Fruit fly (Drosophila melanogaster) whole organism, embryonic: Measurements from ENCODE around the gene Sec13.

ENCODE experiments used
- B-H1 ChIP-seq: fragments of 200-800 bp; sonication (Bioruptor generic); IDR thresholded peaks from 3 replicates; pipeline ENCODE4 v1.3.6; 2022; ENCODE audit warnings: missing biosample characterization, missing genetic modification characterization
- CG10147 ChIP-seq: fragments of 200-800 bp; sonication (Bioruptor generic); optimal IDR thresholded peaks from 2 replicates; lab custom pipeline; 2019; ENCODE audit warnings: missing biosample characterization, mild to moderate bottlenecking, missing genetic modification characterization, moderate library complexity
- CG11504 ChIP-seq: fragments of 200-800 bp; sonication (Bioruptor generic); optimal IDR thresholded peaks from 3 replicates; lab custom pipeline; 2019; ENCODE audit warnings: missing biosample characterization, mild to moderate bottlenecking, missing genetic modification characterization, moderate library complexity
- CG12104 ChIP-seq: fragments of 200-800 bp; sonication (Bioruptor generic); optimal IDR thresholded peaks from 3 replicates; lab custom pipeline; 2016; ENCODE audit warnings: missing biosample characterization, missing genetic modification characterization
- CG12299 ChIP-seq: fragments of 200-800 bp; sonication (Bioruptor generic); optimal IDR thresholded peaks from 2 replicates; lab custom pipeline; 2018; ENCODE audit warnings: missing biosample characterization, mild to moderate bottlenecking, missing genetic modification characterization
- CG13123 ChIP-seq: fragments of 200-800 bp; sonication (Bioruptor generic); optimal IDR thresholded peaks from 2 replicates; lab custom pipeline; 2016; ENCODE audit warnings: missing biosample characterization, missing genetic modification characterization
- CG15269 ChIP-seq: fragments of 200-800 bp; sonication (Bioruptor generic); optimal IDR thresholded peaks from 2 replicates; lab custom pipeline; 2018; ENCODE audit warnings: missing biosample characterization, mild to moderate bottlenecking, missing genetic modification characterization, moderate library complexity
- CG2678 ChIP-seq: fragments of 200-800 bp; sonication (Bioruptor generic); optimal IDR thresholded peaks from 3 replicates; lab custom pipeline; 2019; ENCODE audit warnings: missing biosample characterization, mild to moderate bottlenecking, missing genetic modification characterization, moderate library complexity
- CG31224 ChIP-seq: fragments of 200-800 bp; sonication (Bioruptor generic); IDR thresholded peaks from 2 replicates; pipeline ENCODE4 v1.3.6; 2022; ENCODE audit warnings: missing biosample characterization, missing genetic modification characterization
- CG4424 ChIP-seq: fragments of 200-800 bp; sonication (Bioruptor generic); optimal IDR thresholded peaks from 3 replicates; lab custom pipeline; 2016; ENCODE audit warnings: missing biosample characterization, missing genetic modification characterization
- CG6272 ChIP-seq: fragments of 200-800 bp; sonication (Bioruptor generic); IDR thresholded peaks from 2 replicates; pipeline ENCODE4 v1.3.6; 2022; ENCODE audit warnings: missing biosample characterization, missing genetic modification characterization
- CG9215 ChIP-seq: fragments of 200-800 bp; sonication (Bioruptor generic); IDR thresholded peaks from 2 replicates; pipeline ENCODE4 v1.3.6; 2022; ENCODE audit warnings: missing biosample characterization, missing genetic modification characterization
- CG9797 ChIP-seq: fragments of 200-800 bp; sonication (Bioruptor generic); optimal IDR thresholded peaks from 3 replicates; lab custom pipeline; 2018; ENCODE audit warnings: missing biosample characterization, mild to moderate bottlenecking, missing genetic modification characterization
- CG9817 ChIP-seq: fragments of 200-800 bp; sonication (Bioruptor generic); optimal IDR thresholded peaks from 2 replicates; lab custom pipeline; 2018; ENCODE audit warnings: missing biosample characterization, mild to moderate bottlenecking, missing genetic modification characterization, moderate library complexity
- CTCF ChIP-seq: fragments of 200-800 bp; sonication (Bioruptor generic); optimal IDR thresholded peaks from 2 replicates; lab custom pipeline; 2017; ENCODE audit warnings: missing biosample characterization, mild to moderate bottlenecking, missing genetic modification characterization, moderate library complexity
- D ChIP-seq, 2 experiments: fragments of 200-800 bp in 1 of 2; fragments of >200 bp in 1 of 2; sonication (Bioruptor generic) in 1 of 2; optimal IDR thresholded peaks; 2 replicates in 1 of 2; 3 replicates in 1 of 2; lab custom pipeline; 2017; ENCODE audit warnings: mild to moderate bottlenecking in 1 of 2, missing biosample characterization in 1 of 2, missing genetic modification characterization in 1 of 2, missing genetic modification reagents in 1 of 2
- Fer2 ChIP-seq: fragments of 200-800 bp; sonication (Bioruptor generic); optimal IDR thresholded peaks from 2 replicates; lab custom pipeline; 2018; ENCODE audit warnings: missing biosample characterization, mild to moderate bottlenecking, missing genetic modification characterization, moderate library complexity
- GATAe ChIP-seq: fragments of 200-800 bp; sonication (Bioruptor generic); conservative IDR thresholded peaks from 2 replicates; pipeline ENCODE4 v1.3.6; 2022; ENCODE audit warnings: missing biosample characterization, missing genetic modification characterization
- MBD-R2 ChIP-seq: fragments of 200-800 bp; sonication (Bioruptor generic); IDR thresholded peaks from 2 replicates; pipeline ENCODE4 v1.3.6; 2022; ENCODE audit warnings: missing biosample characterization, missing genetic modification characterization
- NFAT ChIP-seq: fragments of 200-800 bp; sonication (Bioruptor generic); IDR thresholded peaks from 2 replicates; pipeline ENCODE4 v1.3.6; 2022; ENCODE audit warnings: missing biosample characterization, missing genetic modification characterization
- Spps ChIP-seq: fragments of 200-800 bp; sonication (Bioruptor generic); optimal IDR thresholded peaks from 2 replicates; lab custom pipeline; 2018; ENCODE audit warnings: missing biosample characterization, mild to moderate bottlenecking, missing genetic modification characterization
- Sry-β ChIP-seq: fragments of 200-800 bp; sonication (Bioruptor generic); optimal IDR thresholded peaks from 2 replicates; lab custom pipeline; 2018; ENCODE audit warnings: missing biosample characterization, mild to moderate bottlenecking, missing genetic modification characterization, moderate library complexity
- Trl ChIP-seq, 3 experiments: fragments of >200 bp in 2 of 3; fragments of 200-800 bp in 1 of 3; sonication (Bioruptor generic) in 1 of 3; optimal IDR thresholded peaks; 2 replicates in 1 of 3; 3 replicates in 2 of 3; lab custom pipeline; 2016 to 2017; ENCODE audit warnings: missing biosample characterization in 1 of 3, missing genetic modification characterization in 1 of 3
- Usf ChIP-seq: fragments of 200-800 bp; sonication (Bioruptor generic); optimal IDR thresholded peaks from 2 replicates; lab custom pipeline; 2017; ENCODE audit warnings: missing genotype, missing biosample characterization, missing genetic modification characterization
- YL-1 ChIP-seq: fragments of 200-800 bp; sonication (Bioruptor generic); optimal IDR thresholded peaks from 3 replicates; lab custom pipeline; 2017; ENCODE audit warnings: missing biosample characterization, mild to moderate bottlenecking, missing genetic modification characterization
- ato ChIP-seq: fragments of 200-800 bp; sonication (Bioruptor generic); IDR thresholded peaks from 2 replicates; pipeline ENCODE4 v1.3.6; 2022; ENCODE audit warnings: missing biosample characterization, missing genetic modification characterization; ENCODE audit not compliant: partially characterized antibody
- bsh ChIP-seq, 2 experiments: fragments of 200-800 bp; sonication (Bioruptor generic); optimal IDR thresholded peaks; 2 replicates each; lab custom pipeline; 2017 to 2018; ENCODE audit warnings: mild to moderate bottlenecking in 2 of 2, missing biosample characterization in 2 of 2, missing genetic modification characterization in 2 of 2, moderate library complexity in 1 of 2
- caup ChIP-seq: fragments of 200-800 bp; sonication (Bioruptor generic); optimal IDR thresholded peaks from 3 replicates; lab custom pipeline; 2017; ENCODE audit warnings: missing biosample characterization, mild to moderate bottlenecking, missing genetic modification characterization, moderate library complexity; ENCODE audit not compliant: severe bottlenecking
- ci ChIP-seq: fragments of 200-800 bp; sonication (Bioruptor generic); IDR thresholded peaks from 3 replicates; pipeline ENCODE4 v1.3.6; 2022; ENCODE audit warnings: missing biosample characterization, missing genetic modification characterization
- da ChIP-seq: fragments of 200-800 bp; sonication (Bioruptor generic); optimal IDR thresholded peaks from 2 replicates; lab custom pipeline; 2016; ENCODE audit warnings: missing biosample characterization, missing genetic modification characterization
- disco-r ChIP-seq: fragments of 200-800 bp; sonication (Bioruptor generic); optimal IDR thresholded peaks from 2 replicates; lab custom pipeline; 2016; ENCODE audit warnings: missing biosample characterization, missing genetic modification characterization
- hth ChIP-seq: fragments of >200 bp; optimal IDR thresholded peaks from 2 replicates; lab custom pipeline; 2017; ENCODE audit warnings: inconsistent platforms
- lmd ChIP-seq: fragments of 200-800 bp; sonication (Bioruptor generic); IDR thresholded peaks from 2 replicates; pipeline ENCODE4 v1.3.6; 2022; ENCODE audit warnings: missing biosample characterization, missing genetic modification characterization
- lola ChIP-seq, 3 experiments: fragments of >200 bp in 2 of 3; fragments of 200-800 bp in 1 of 3; sonication (Bioruptor generic) in 1 of 3; optimal IDR thresholded peaks; 2 replicates each; lab custom pipeline; 2017 to 2019; ENCODE audit warnings: missing biosample characterization in 3 of 3, missing genetic modification characterization in 3 of 3, mild to moderate bottlenecking in 1 of 3, moderate library complexity in 1 of 3
- maf-S ChIP-seq: fragments of 200-800 bp; sonication (Bioruptor generic); optimal IDR thresholded peaks from 2 replicates; lab custom pipeline; 2016; ENCODE audit warnings: missing biosample characterization, missing genetic modification characterization
- p53 ChIP-seq: fragments of 200-800 bp; sonication (Bioruptor generic); optimal IDR thresholded peaks from 2 replicates; lab custom pipeline; 2016; ENCODE audit warnings: missing biosample characterization, missing genetic modification characterization
- pum ChIP-seq: fragments of 200-800 bp; sonication (Bioruptor generic); optimal IDR thresholded peaks from 2 replicates; lab custom pipeline; 2016; ENCODE audit warnings: missing biosample characterization, missing genetic modification characterization
- pzg ChIP-seq: fragments of 200-800 bp; sonication (Bioruptor generic); optimal IDR thresholded peaks from 3 replicates; lab custom pipeline; 2018; ENCODE audit warnings: missing biosample characterization, mild to moderate bottlenecking, missing genetic modification characterization, moderate library complexity
- sens ChIP-seq: fragments of 200-800 bp; sonication (Bioruptor generic); peaks from one replicate; lab custom pipeline; 2016; ENCODE audit warnings: missing biosample characterization, missing genetic modification characterization
- seq ChIP-seq: fragments of 200-800 bp; sonication (Bioruptor generic); IDR thresholded peaks from 2 replicates; pipeline ENCODE4 v1.3.6; 2022; ENCODE audit warnings: missing biosample characterization, missing genetic modification characterization
- ssp ChIP-seq: fragments of 200-800 bp; sonication (Bioruptor generic); IDR thresholded peaks from 2 replicates; pipeline ENCODE4 v1.3.6; 2022; ENCODE audit warnings: missing biosample characterization, missing genetic modification characterization
- stc ChIP-seq: fragments of 200-800 bp; sonication (Bioruptor generic); IDR thresholded peaks from 2 replicates; pipeline ENCODE4 v1.3.6; 2022; ENCODE audit warnings: missing biosample characterization, missing genetic modification characterization
- stwl ChIP-seq: fragments of 200-800 bp; sonication (Bioruptor generic); optimal IDR thresholded peaks from 3 replicates; lab custom pipeline; 2018; ENCODE audit warnings: missing biosample characterization, mild to moderate bottlenecking, missing genetic modification characterization, moderate library complexity
- sug ChIP-seq: fragments of 200-800 bp; optimal IDR thresholded peaks from 2 replicates; lab custom pipeline; 2019; ENCODE audit warnings: missing biosample characterization, mild to moderate bottlenecking, missing genetic modification characterization, moderate library complexity
- tgo ChIP-seq: fragments of 200-800 bp; sonication (Bioruptor generic); IDR thresholded peaks from 3 replicates; pipeline ENCODE4 v1.3.6; 2022; ENCODE audit warnings: missing biosample characterization, missing genetic modification characterization
- tin ChIP-seq: fragments of 200-800 bp; sonication (Bioruptor generic); optimal IDR thresholded peaks from 3 replicates; lab custom pipeline; 2016; ENCODE audit warnings: missing biosample characterization, missing genetic modification characterization
- tio ChIP-seq: fragments of 200-800 bp; sonication (Bioruptor generic); optimal IDR thresholded peaks from 2 replicates; lab custom pipeline; 2017; ENCODE audit warnings: missing biosample characterization, missing genetic modification characterization, inconsistent platforms
- trem ChIP-seq: fragments of 200-800 bp; optimal IDR thresholded peaks from 3 replicates; lab custom pipeline; 2019; ENCODE audit warnings: missing biosample characterization, mild to moderate bottlenecking, missing genetic modification characterization, moderate library complexity

Sec13 gene

DNA sequence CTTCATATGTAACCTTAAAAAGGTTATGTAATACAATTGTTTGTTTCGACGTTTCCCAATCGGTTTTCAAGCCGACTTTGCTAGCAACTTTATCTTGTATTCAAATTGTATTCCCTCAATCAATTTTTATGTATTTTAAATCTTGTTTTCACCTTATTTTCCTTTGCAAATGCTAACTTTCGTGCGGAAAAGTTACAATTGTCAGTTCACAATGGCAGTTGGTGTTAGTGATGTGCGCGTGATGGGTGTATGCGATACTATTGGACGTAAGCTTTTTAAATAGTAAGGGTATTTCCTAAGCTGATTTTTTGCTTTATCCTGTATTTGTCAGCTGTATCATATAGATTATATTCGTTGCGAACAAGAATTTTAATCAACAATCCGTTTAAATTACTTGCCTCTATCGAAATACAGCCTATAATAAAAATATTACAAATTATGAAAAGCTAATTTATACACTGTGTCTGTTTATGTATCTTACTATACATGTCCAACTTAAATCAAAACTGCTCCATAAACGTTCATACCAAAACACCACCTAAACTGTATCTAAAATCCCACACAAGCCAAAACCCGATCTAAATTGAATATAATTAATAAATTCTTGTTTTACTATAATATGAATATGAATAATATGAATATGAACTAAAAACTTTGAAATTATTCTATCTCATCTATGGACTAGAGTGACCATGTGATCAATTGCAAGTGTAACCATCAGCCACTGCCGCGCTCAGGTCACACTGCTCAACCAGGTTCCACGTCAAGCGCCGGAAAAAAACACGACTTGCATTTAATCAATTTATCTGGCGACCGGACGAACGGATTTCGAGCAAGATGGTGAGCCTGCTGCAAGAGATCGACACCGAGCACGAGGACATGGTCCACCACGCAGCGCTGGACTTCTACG is at the start of gene Sec13, which contains the start of gene ATPsynCF6 (continued):
- TF ChIP-seq pzg (GFP tag; lab: Kevin White, UChicago) (peak; percentile 56), sug (tag; lab: Kevin White, UChicago) (peak; percentile 50), stwl (tag; lab: Kevin White, UChicago) (peak; percentile 73), tio (no peak), CG12104 (GFP tag; lab: Kevin White, UChicago) (peak; percentile 73), sens (GFP tag; lab: Kevin White, UChicago) (peak; percentile 92), lmd (GFP tag; lab: Robert Waterston, UW) (peak; percentile 66), B-H1 (peak; percentile 18; the same call in 2 of the 3 replicates), CG9797 (GFP tag; lab: Kevin White, UChicago) (peak; percentile 72), CG9215 (GFP tag; lab: Robert Waterston, UW) (peak; percentile 57), MBD-R2 (peak; percentile 30), Fer2 (tag; lab: Kevin White, UChicago) (peak; percentile 46), Trl (optimal IDR thresholded peaks at IDR 0.05; lab: Kevin White, UChicago) (no peak), Trl (GFP tag; optimal IDR thresholded peaks at IDR 0.05; lab: Kevin White, UChicago) (peak; percentile 41), CG31224 (GFP tag; lab: Robert Waterston, UW) (peak; percentile 36; the same call in 1 of the 2 replicates), CG9817 (peak; percentile 61), ato (GFP tag; lab: Robert Waterston, UW) (peak; percentile 94), D (optimal IDR thresholded peaks at IDR 0.05; lab: Kevin White, UChicago) (no peak), D (GFP tag; optimal IDR thresholded peaks at IDR 0.05; lab: Kevin White, UChicago) (peak; percentile 45), CG13123 (GFP tag; lab: Kevin White, UChicago) (no peak), NFAT (GFP tag; lab: Robert Waterston, UW) (peak; percentile 69; the same call in 1 of the 2 replicates), da (GFP tag; lab: Kevin White, UChicago) (no peak), stc (GFP tag; lab: Robert Waterston, UW) (peak; percentile 38; the same call in 1 of the 2 replicates), ssp (GFP tag; lab: Robert Waterston, UW) (peak; percentile 33; the same call in 1 of the 2 replicates), trem (peak; percentile 43), YL-1 (GFP tag; lab: Kevin White, UChicago) (peak; percentile 82), pum (GFP tag; lab: Kevin White, UChicago) (peak; percentile 1), ci (GFP tag; lab: Robert Waterston, UW) (peak; percentile 60), Spps (tag; lab: Kevin White, UChicago) (no peak), lola (GFP tag; optimal IDR thresholded peaks at IDR 0.05; lab: Kevin White, UChicago) (peak in 1 of 3 experiments; percentile 43), hth (lab: Kevin White, UChicago) (no peak), CG11504 (peak; percentile 70), seq (peak; percentile 47), CG12299 (tag; lab: Kevin White, UChicago) (no peak), GATAe (no peak), CG6272 (GFP tag; lab: Robert Waterston, UW) (peak; percentile 66; the same call in 1 of the 2 replicates), Usf (GFP tag; lab: Kevin White, UChicago) (no peak), CG10147 (GFP tag; lab: Kevin White, UChicago) (peak; percentile 60), CG4424 (GFP tag; lab: Kevin White, UChicago) (peak; percentile 61), maf-S (GFP tag; lab: Kevin White, UChicago) (peak; percentile 8), Sry-β (GFP tag; lab: Kevin White, UChicago) (peak; percentile 21), tgo (GFP tag; lab: Robert Waterston, UW) (peak; percentile 65), CG15269 (tag; lab: Kevin White, UChicago) (peak; percentile 45), CG2678 (tag; lab: Kevin White, UChicago) (peak; percentile 75), bsh (GFP tag; optimal IDR thresholded peaks at IDR 0.05; lab: Kevin White, UChicago) (peak in 1 of 2 experiments; percentile 11), tin (GFP tag; lab: Kevin White, UChicago) (peak; percentile 57), p53 (no peak), disco-r (GFP tag; lab: Kevin White, UChicago) (peak; percentile 13), caup (GFP tag; lab: Kevin White, UChicago) (peak; percentile 52), CTCF (GFP tag; lab: Kevin White, UChicago) (peak; percentile 8)
